Worm (Caenorhabditis elegans): ENCODE data around the gene dtmk-1.

Gene dtmk-1

ce11 chrII:9967999-9968706 is 1.3 kb upstream of the dtmk-1 start, which contains the start of the genes R53.4 and psf-1 (continued):
- TF ChIP-seq sdz-12 (GFP tag; optimal IDR thresholded peaks at IDR 0.05) (no peak), Y48G9A.11 (GFP tag; IDR thresholded peaks at IDR 0.05) (no peak), nhr-11 (tag; optimal IDR thresholded peaks at IDR 0.05) (peak; percentile 87), ama-1 (optimal IDR thresholded peaks at IDR 0.05) (no peak), R02D3.7 (tag; optimal IDR thresholded peaks at IDR 0.05) (no peak), hlh-30 (tag; optimal IDR thresholded peaks at IDR 0.05; ENCODE audit: insufficient read depth) (peak; percentile 60), nhr-28 (tag; optimal IDR thresholded peaks at IDR 0.05) (peak; percentile 40), nhr-237 (tag; optimal IDR thresholded peaks at IDR 0.05) (no peak), madf-5 (GFP tag; IDR thresholded peaks at IDR 0.05) (no peak), ztf-11 (tag; optimal IDR thresholded peaks at IDR 0.05) (no peak), attf-4 (tag; optimal IDR thresholded peaks at IDR 0.05) (no peak), lin-39 (tag; optimal IDR thresholded peaks at IDR 0.05) (no peak), madf-9 (GFP tag; conservative IDR thresholded peaks at IDR 0.05) (no peak), Y5F2A.4 (GFP tag; optimal IDR thresholded peaks at IDR 0.05) (no peak), ZK337.2 (GFP tag; IDR thresholded peaks at IDR 0.05) (no peak), F26F4.8 (GFP tag; conservative IDR thresholded peaks at IDR 0.05) (no peak), Y105C5A.15 (GFP tag; IDR thresholded peaks at IDR 0.05) (no peak), ZK546.5 (tag; optimal IDR thresholded peaks at IDR 0.05) (no peak), php-3 (GFP tag; IDR thresholded peaks at IDR 0.05) (no peak), unc-62 (GFP tag; optimal IDR thresholded peaks at IDR 0.05 in 1 of 2) (no peak), unc-62 (tag; optimal IDR thresholded peaks at IDR 0.05) (no peak), ceh-28 (tag; optimal IDR thresholded peaks at IDR 0.05) (no peak), ceh-20 (GFP tag; IDR thresholded peaks at IDR 0.05) (no peak), zip-11 (GFP tag; IDR thresholded peaks at IDR 0.05) (no peak), zip-2 (tag; optimal IDR thresholded peaks at IDR 0.05) (no peak), aly-2 (tag; optimal IDR thresholded peaks at IDR 0.05) (no peak), ceh-32 (tag; optimal IDR thresholded peaks at IDR 0.05; ENCODE audit: poor library complexity) (no peak), ctbp-1 (GFP tag; IDR thresholded peaks at IDR 0.05) (no peak), F10B5.3 (tag; optimal IDR thresholded peaks at IDR 0.05) (no peak), hlh-11 (tag; optimal IDR thresholded peaks at IDR 0.05) (peak; percentile 36), jun-1 (tag; optimal IDR thresholded peaks at IDR 0.05) (no peak), fos-1 (tag; optimal IDR thresholded peaks at IDR 0.05) (no peak), nhr-42 (GFP tag; IDR thresholded peaks at IDR 0.05) (no peak), ces-1 (GFP tag; optimal IDR thresholded peaks at IDR 0.05) (no peak), nhr-111 (GFP tag; optimal IDR thresholded peaks at IDR 0.05) (no peak), duxl-1 (tag; optimal IDR thresholded peaks at IDR 0.05; ENCODE audit: poor library complexity) (no peak), nhr-77 (tag; optimal IDR thresholded peaks at IDR 0.05) (peak; percentile 31), mes-2 (tag; optimal IDR thresholded peaks at IDR 0.05; ENCODE audit: poor library complexity, severe bottlenecking) (peak; percentile 97), lin-38 (GFP tag; IDR thresholded peaks at IDR 0.05) (peak; percentile 56), nhr-48 (tag; optimal IDR thresholded peaks at IDR 0.05) (no peak), set-16 (GFP tag; IDR thresholded peaks at IDR 0.05) (no peak), zag-1 (tag; optimal IDR thresholded peaks at IDR 0.05) (no peak), mdt-29 (GFP tag; IDR thresholded peaks at IDR 0.05) (no peak), skn-1 (tag; optimal IDR thresholded peaks at IDR 0.05) (no peak), nhr-41 (GFP tag; IDR thresholded peaks at IDR 0.05) (no peak), pqm-1 (tag; optimal IDR thresholded peaks at IDR 0.05) (peak; percentile 3), nhr-76 (tag; optimal IDR thresholded peaks at IDR 0.05) (no peak), dve-1 (tag; optimal IDR thresholded peaks at IDR 0.05; ENCODE audit: insufficient read depth) (peak; percentile 43), zfp-2 (tag; optimal IDR thresholded peaks at IDR 0.05) (no peak), egl-43 (GFP tag; IDR thresholded peaks at IDR 0.05) (no peak), dmd-9 (GFP tag; IDR thresholded peaks at IDR 0.05) (no peak), lim-7 (GFP tag; IDR thresholded peaks at IDR 0.05) (no peak)

All from whole organism, L4 larva.